Worm (Caenorhabditis elegans) whole organism, young adult: ENCODE data around the gene umps-1.
"Not testable (repeated sequence)": the region's sequence is repeated elsewhere in the genome, so short reads cannot be mapped to it uniquely, and the experiment has no call there.

ENCODE experiments used
- B0336.3 ChIP-seq: fragments of 200-800 bp; sonication (Bioruptor generic); IDR thresholded peaks from 2 replicates; pipeline ENCODE4 v1.3.6; 2022; ENCODE audit warnings: missing genetic modification characterization, missing compliant biosample characterization
- D2030.7 ChIP-seq: fragments of 200-800 bp; sonication (Bioruptor generic); IDR thresholded peaks from 2 replicates; pipeline ENCODE4 v1.3.6; 2022; ENCODE audit warnings: missing genetic modification reagents, missing genetic modification characterization, missing compliant biosample characterization
- F10E7.11 ChIP-seq: sonication (generic microtip); optimal IDR thresholded peaks from 2 replicates; lab custom pipeline; 2017; ENCODE audit warnings: mild to moderate bottlenecking, missing genetic modification characterization, moderate library complexity, missing compliant biosample characterization
- F33H1.4 ChIP-seq: fragments of 200-800 bp; sonication (Bioruptor generic); IDR thresholded peaks from 2 replicates; pipeline ENCODE4 v1.3.6; 2022; ENCODE audit warnings: missing genetic modification reagents, missing genetic modification characterization, missing compliant biosample characterization
- F39B2.1 ChIP-seq: fragments of 200-800 bp; sonication (Bioruptor generic); IDR thresholded peaks from 2 replicates; pipeline ENCODE4 v1.3.6; 2022; ENCODE audit warnings: missing genetic modification reagents, missing genetic modification characterization, missing compliant biosample characterization
- F49E8.2 ChIP-seq: sonication (generic microtip); optimal IDR thresholded peaks from 3 replicates; lab custom pipeline; 2017; ENCODE audit warnings: missing genetic modification characterization, mild to moderate bottlenecking, missing compliant biosample characterization, antibody characterized with exemption, moderate library complexity; ENCODE audit not compliant: insufficient read depth
- T07F8.4 ChIP-seq: sonication (generic microtip); optimal IDR thresholded peaks from 2 replicates; lab custom pipeline; 2016; ENCODE audit warnings: mild to moderate bottlenecking, missing genetic modification characterization, moderate library complexity, missing compliant biosample characterization
- Y56A3A.18 ChIP-seq: fragments of 200-800 bp; sonication (Bioruptor generic); IDR thresholded peaks from 2 replicates; pipeline ENCODE4 v1.3.6; 2022; ENCODE audit warnings: missing genetic modification reagents, missing genetic modification characterization, missing compliant biosample characterization
- Y67H2A.10 ChIP-seq: fragments of 200-800 bp; sonication (Bioruptor generic); conservative IDR thresholded peaks from 2 replicates; pipeline ENCODE4 v1.3.6; 2022; ENCODE audit warnings: missing genetic modification reagents, missing genetic modification characterization, missing compliant biosample characterization
- Y79H2A.3 ChIP-seq: fragments of 200-800 bp; sonication (Bioruptor generic); conservative IDR thresholded peaks from 2 replicates; pipeline ENCODE4 v1.3.6; 2022; ENCODE audit warnings: missing genetic modification reagents, missing genetic modification characterization, missing compliant biosample characterization
- Y95B8A.8 ChIP-seq: fragments of 200-800 bp; sonication (Bioruptor generic); IDR thresholded peaks from 2 replicates; pipeline ENCODE4 v1.3.6; 2022; ENCODE audit warnings: missing genetic modification reagents, missing genetic modification characterization, missing compliant biosample characterization
- aptf-2 ChIP-seq: fragments of 200-800 bp; sonication (Bioruptor generic); conservative IDR thresholded peaks from 2 replicates; pipeline ENCODE4 v1.3.6; 2022; ENCODE audit warnings: missing genetic modification reagents, missing genetic modification characterization, missing compliant biosample characterization
- bed-1 ChIP-seq: fragments of 200-800 bp; sonication (Bioruptor generic); IDR thresholded peaks from 2 replicates; pipeline ENCODE4 v1.3.6; 2022; ENCODE audit warnings: missing genetic modification reagents, missing genetic modification characterization, missing compliant biosample characterization
- bed-2 ChIP-seq: fragments of 200-800 bp; sonication (Bioruptor generic); IDR thresholded peaks from 2 replicates; pipeline ENCODE4 v1.3.6; 2022; ENCODE audit warnings: missing genetic modification reagents, missing genetic modification characterization, missing compliant biosample characterization
- ceh-100 ChIP-seq: fragments of 200-800 bp; sonication (Bioruptor generic); IDR thresholded peaks from 2 replicates; pipeline ENCODE4 v1.3.6; 2022; ENCODE audit warnings: missing genetic modification reagents, missing genetic modification characterization, missing compliant biosample characterization
- ceh-91 ChIP-seq: fragments of 200-800 bp; sonication (Bioruptor generic); IDR thresholded peaks from 2 replicates; pipeline ENCODE4 v1.3.6; 2022; ENCODE audit warnings: missing genetic modification reagents, missing genetic modification characterization, missing compliant biosample characterization
- dox-1 ChIP-seq: fragments of 200-800 bp; sonication (Bioruptor generic); IDR thresholded peaks from 2 replicates; pipeline ENCODE4 v1.3.6; 2022; ENCODE audit warnings: missing genetic modification reagents, missing genetic modification characterization, missing compliant biosample characterization
- egl-44 ChIP-seq: fragments of 200-800 bp; sonication (Bioruptor generic); IDR thresholded peaks from 2 replicates; pipeline ENCODE4 v1.3.6; 2022; ENCODE audit warnings: missing genetic modification reagents, missing genetic modification characterization, missing compliant biosample characterization
- egrh-3 ChIP-seq: fragments of 200-800 bp; sonication (Bioruptor generic); IDR thresholded peaks from 2 replicates; pipeline ENCODE4 v1.3.6; 2022; ENCODE audit warnings: missing genetic modification reagents, missing genetic modification characterization, missing compliant biosample characterization
- ekl-4 ChIP-seq: fragments of 200-800 bp; sonication (Bioruptor generic); IDR thresholded peaks from 2 replicates; pipeline ENCODE4 v1.3.6; 2022; ENCODE audit warnings: missing genetic modification reagents, missing genetic modification characterization, missing compliant biosample characterization
- hmg-1.2 ChIP-seq: fragments of 200-800 bp; sonication (Bioruptor generic); IDR thresholded peaks from 2 replicates; pipeline ENCODE4 v1.3.6; 2022; ENCODE audit warnings: missing genetic modification reagents, missing genetic modification characterization, missing compliant biosample characterization
- lin-26 ChIP-seq: fragments of 200-800 bp; sonication (Bioruptor generic); IDR thresholded peaks from 2 replicates; pipeline ENCODE4 v1.3.6; 2022; ENCODE audit warnings: missing genetic modification reagents, missing genetic modification characterization, missing compliant biosample characterization
- lin-35 ChIP-seq, 3 experiments: fragments of 150-350 bp in 2 of 3; sonication (generic microtip) in 1 of 3; optimal IDR thresholded peaks; 2 replicates each; lab custom pipeline; 2014 to 2018; ENCODE audit warnings: missing biosample characterization in 3 of 3, missing genetic modification characterization in 3 of 3, missing genetic modification reagents in 3 of 3
- lin-54 ChIP-seq: fragments of 200-800 bp; sonication (Bioruptor generic); optimal IDR thresholded peaks from 2 replicates; lab custom pipeline; 2018; ENCODE audit warnings: mild to moderate bottlenecking, missing genetic modification characterization, missing compliant biosample characterization
- lir-1 ChIP-seq: fragments of 200-800 bp; sonication (Bioruptor generic); conservative IDR thresholded peaks from 2 replicates; pipeline ENCODE4 v1.3.6; 2022; ENCODE audit warnings: missing genetic modification reagents, missing genetic modification characterization, missing compliant biosample characterization
- lsl-1 ChIP-seq: fragments of 200-800 bp; sonication (Bioruptor generic); optimal IDR thresholded peaks from 2 replicates; lab custom pipeline; 2018; ENCODE audit warnings: mild to moderate bottlenecking, missing genetic modification characterization, moderate library complexity, missing compliant biosample characterization
- madf-3 ChIP-seq: fragments of 200-800 bp; sonication (Bioruptor generic); IDR thresholded peaks from 2 replicates; pipeline ENCODE4 v1.3.6; 2022; ENCODE audit warnings: missing genetic modification reagents, missing genetic modification characterization, missing compliant biosample characterization
- madf-6 ChIP-seq: fragments of 200-800 bp; sonication (Bioruptor generic); IDR thresholded peaks from 2 replicates; pipeline ENCODE4 v1.3.6; 2022; ENCODE audit warnings: missing genetic modification reagents, missing genetic modification characterization, missing compliant biosample characterization
- madf-8 ChIP-seq: fragments of 200-800 bp; sonication (Bioruptor generic); conservative IDR thresholded peaks from 2 replicates; pipeline ENCODE4 v1.3.6; 2022; ENCODE audit warnings: missing genetic modification reagents, missing genetic modification characterization, missing compliant biosample characterization
- mcd-1 ChIP-seq: fragments of 200-800 bp; sonication (Bioruptor generic); IDR thresholded peaks from 2 replicates; pipeline ENCODE4 v1.3.6; 2022; ENCODE audit warnings: missing genetic modification reagents, missing genetic modification characterization, missing compliant biosample characterization
- nfyb-1 ChIP-seq: fragments of 200-800 bp; sonication (Bioruptor generic); IDR thresholded peaks from 2 replicates; pipeline ENCODE4 v1.3.6; 2022; ENCODE audit warnings: missing genetic modification reagents, missing genetic modification characterization, missing compliant biosample characterization
- pbrm-1 ChIP-seq: fragments of 200-800 bp; sonication (Bioruptor generic); IDR thresholded peaks from 2 replicates; pipeline ENCODE4 v1.3.6; 2022; ENCODE audit warnings: missing genetic modification reagents, missing genetic modification characterization, missing compliant biosample characterization
- rcor-1 ChIP-seq: fragments of 200-800 bp; sonication (Bioruptor generic); IDR thresholded peaks from 2 replicates; pipeline ENCODE4 v1.3.6; 2022; ENCODE audit warnings: missing genetic modification reagents, missing genetic modification characterization, missing compliant biosample characterization
- snpc-3.4 ChIP-seq: sonication (generic microtip); optimal IDR thresholded peaks from 2 replicates; lab custom pipeline; 2017; ENCODE audit warnings: missing genetic modification characterization, mild to moderate bottlenecking, missing compliant biosample characterization, antibody characterized with exemption, moderate library complexity, missing genotype, missing genetic modification reagents
- snpc-4 ChIP-seq, 5 experiments: fragments of 150-350 bp in 1 of 5; sonication (generic microtip) in 4 of 5; optimal IDR thresholded peaks; 2 replicates each; lab custom pipeline; 2014 to 2018; ENCODE audit warnings: missing genetic modification characterization in 5 of 5, missing biosample characterization in 3 of 5, antibody characterized with exemption in 2 of 5, mild to moderate bottlenecking in 2 of 5, missing compliant biosample characterization in 2 of 5, missing genotype in 2 of 5, moderate library complexity in 2 of 5, missing genetic modification reagents in 1 of 5
- sptf-2 ChIP-seq: fragments of 200-800 bp; sonication (Bioruptor generic); optimal IDR thresholded peaks from 2 replicates; lab custom pipeline; 2018; ENCODE audit warnings: mild to moderate bottlenecking, missing genetic modification characterization, missing compliant biosample characterization
- tbp1 ChIP-seq: fragments of 200-800 bp; sonication (Bioruptor generic); optimal IDR thresholded peaks from 2 replicates; lab custom pipeline; 2018; ENCODE audit warnings: mild to moderate bottlenecking, missing genetic modification characterization, missing compliant biosample characterization
- tbx-9 ChIP-seq: sonication (generic microtip); optimal IDR thresholded peaks from 2 replicates; lab custom pipeline; 2016; ENCODE audit warnings: borderline replicate concordance, missing genetic modification characterization, inconsistent platforms, missing compliant biosample characterization
- xnd-1 ChIP-seq: sonication (generic microtip); optimal IDR thresholded peaks from 2 replicates; lab custom pipeline; 2016; ENCODE audit warnings: missing genotype, missing genetic modification reagents, missing genetic modification characterization, missing compliant biosample characterization
- zfh-2 ChIP-seq: fragments of 200-800 bp; sonication (Bioruptor generic); conservative IDR thresholded peaks from 2 replicates; pipeline ENCODE4 v1.3.6; 2022; ENCODE audit warnings: missing genetic modification reagents, missing genetic modification characterization, missing compliant biosample characterization
- ztf-18 ChIP-seq: sonication (generic microtip); optimal IDR thresholded peaks from 2 replicates; lab custom pipeline; 2016; ENCODE audit warnings: missing genotype, mild to moderate bottlenecking, missing genetic modification characterization, missing compliant biosample characterization
- ztf-28 ChIP-seq: fragments of 200-800 bp; sonication (Bioruptor generic); IDR thresholded peaks from 2 replicates; pipeline ENCODE4 v1.3.6; 2022; ENCODE audit warnings: missing genetic modification reagents, missing genetic modification characterization, missing compliant biosample characterization

The umps-1 gene

ce11 chrIII:10326327-10326726, 31.1 kb downstream of the umps-1 start:
- TF ChIP-seq mcd-1 (GFP tag; lab: Robert Waterston, UW) = no peak
- TF ChIP-seq zfh-2 = peak; percentile 83
- TF ChIP-seq egrh-3 (GFP tag; lab: Robert Waterston, UW) = peak; percentile 26; the same call in 1 of the 2 replicates
- TF ChIP-seq bed-1 (GFP tag; lab: Robert Waterston, UW) = no peak
- TF ChIP-seq lin-26 = no peak
- TF ChIP-seq aptf-2 (GFP tag; lab: Robert Waterston, UW) = no peak
- TF ChIP-seq T07F8.4 (tag; lab: Kevin White, UChicago) = no peak
- no peak for TF ChIP-seq tbx-9
- no peak for TF ChIP-seq F39B2.1 (GFP tag; lab: Robert Waterston, UW)
- no peak for TF ChIP-seq sptf-2 (GFP tag; lab: Kevin White, UChicago)
- TF ChIP-seq ztf-18 = no peak
- no peak for TF ChIP-seq lir-1
- TF ChIP-seq F10E7.11 = no peak
- no peak for TF ChIP-seq ekl-4 (GFP tag; lab: Robert Waterston, UW)
- TF ChIP-seq lin-35 (GFP tag; optimal IDR thresholded peaks at IDR 0.05; lab: Kevin White, UChicago) = no peak
- 0 out of 2 replicates have a peak, but pooled peaks have one; percentile 20 for TF ChIP-seq nfyb-1 (GFP tag; lab: Robert Waterston, UW)

DNA sequence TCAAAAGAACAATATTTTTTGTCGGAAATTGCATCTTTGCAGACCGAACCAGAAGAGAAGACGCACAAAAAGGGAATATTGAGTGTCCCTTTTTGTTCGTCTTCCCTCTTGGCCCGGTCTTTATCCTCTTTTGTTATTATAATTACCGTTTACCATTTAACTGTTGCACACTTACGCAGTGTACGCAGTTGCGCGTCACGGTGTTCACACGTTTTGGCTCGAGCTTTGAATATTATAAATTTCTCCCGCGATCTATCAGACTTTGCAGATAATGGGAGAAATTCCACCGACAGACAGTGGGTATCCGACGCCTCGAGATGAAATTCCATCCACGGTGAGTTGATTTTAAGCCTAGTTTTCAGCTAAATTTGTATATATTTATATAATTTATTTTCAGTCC, 36.7 kb downstream of the umps-1 start, which contains the start of gene sas-7:
sas-7 (plus strand) TSS at position 232 of the 400 bp plus-strand sequence.
- no peak for TF ChIP-seq F33H1.4

DNA sequence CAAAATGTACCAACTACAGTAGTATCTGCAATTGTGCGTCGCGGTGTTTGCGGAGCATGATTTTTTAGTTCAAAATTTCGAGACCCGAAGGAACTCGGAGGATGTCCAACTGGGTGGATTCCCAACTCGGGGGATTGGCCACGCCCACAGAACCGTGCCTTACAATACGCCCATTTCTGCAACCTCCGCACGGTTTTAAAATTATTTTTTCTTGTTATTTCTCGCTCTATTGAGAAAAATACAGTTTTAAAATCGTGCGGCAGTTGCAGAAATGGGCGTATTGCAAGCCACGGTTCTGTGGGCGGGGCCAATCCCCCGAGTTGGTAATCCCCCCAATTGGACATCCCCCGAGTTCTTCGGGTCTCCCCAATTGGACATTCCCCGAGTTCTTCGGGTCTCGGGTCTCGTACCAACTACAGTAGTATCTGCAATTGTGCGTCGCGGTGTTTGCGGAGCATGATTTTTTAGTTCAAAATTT, 37.2 kb downstream of the umps-1 start:
- peak; percentile 88 for TF ChIP-seq madf-6
- TF ChIP-seq ceh-100 = peak; percentile 88
- TF ChIP-seq B0336.3 (GFP tag; lab: Robert Waterston, UW) = 0 out of 2 replicates have a peak, but pooled peaks have one; percentile 9
- TF ChIP-seq dox-1 (GFP tag; lab: Robert Waterston, UW) = peak; percentile 80
- TF ChIP-seq ceh-91 (GFP tag; lab: Robert Waterston, UW) = peak; percentile 75
- peak; percentile 49 for TF ChIP-seq hmg-1.2
- TF ChIP-seq Y79H2A.3 (GFP tag; lab: Robert Waterston, UW) = peak; percentile 41; the same call in 1 of the 2 replicates
- TF ChIP-seq lsl-1 (GFP tag; lab: Kevin White, UChicago) = peak; percentile 85
- peak; percentile 15 for TF ChIP-seq F49E8.2 (tag; lab: Kevin White, UChicago)
- TF ChIP-seq Y67H2A.10 (GFP tag; lab: Robert Waterston, UW) = 0 out of 2 replicates have a peak, but pooled peaks have one; percentile 31
- TF ChIP-seq egrh-3 (GFP tag; lab: Robert Waterston, UW) = peak; percentile 59
- peak; percentile 69; the same call in 1 of the 2 replicates for TF ChIP-seq Y95B8A.8 (GFP tag; lab: Robert Waterston, UW)
- TF ChIP-seq madf-8 (GFP tag; lab: Robert Waterston, UW) = peak; percentile 38
- not testable (repeated sequence) for TF ChIP-seq snpc-4 (GFP tag; optimal IDR thresholded peaks at IDR 0.05; lab: Kevin White, UChicago)
- TF ChIP-seq snpc-4 (tag; optimal IDR thresholded peaks at IDR 0.05; lab: Kevin White, UChicago) = peak in 1 of 4 experiments; percentile 15
- TF ChIP-seq ztf-18 = peak; percentile 67
- TF ChIP-seq tbp1 (GFP tag; lab: Kevin White, UChicago) = peak; percentile 6
- peak; percentile 37 for TF ChIP-seq lin-54 (GFP tag; lab: Kevin White, UChicago)
- TF ChIP-seq madf-3 = 0 out of 2 replicates have a peak, but pooled peaks have one; percentile 10
- TF ChIP-seq pbrm-1 (GFP tag; lab: Robert Waterston, UW) = peak; percentile 64; the same call in 1 of the 2 replicates
- TF ChIP-seq mcd-1 (GFP tag; lab: Robert Waterston, UW) = peak; percentile 76
- peak; percentile 95 for TF ChIP-seq D2030.7 (GFP tag; lab: Robert Waterston, UW)
- 0 out of 2 replicates have a peak, but pooled peaks have one; percentile 7 for TF ChIP-seq bed-2 (GFP tag; lab: Robert Waterston, UW)
- peak; percentile 70 for TF ChIP-seq rcor-1 (GFP tag; lab: Robert Waterston, UW)
- TF ChIP-seq xnd-1 (tag; lab: Kevin White, UChicago) = peak; percentile 44
- TF ChIP-seq ztf-28 (GFP tag; lab: Robert Waterston, UW) = peak; percentile 60; the same call in 1 of the 2 replicates
- TF ChIP-seq nfyb-1 (GFP tag; lab: Robert Waterston, UW) = peak; percentile 50; the same call in 1 of the 2 replicates
- 0 out of 2 replicates have a peak, but pooled peaks have one; percentile 12 for TF ChIP-seq egl-44 (GFP tag; lab: Robert Waterston, UW)
- peak; percentile 41 for TF ChIP-seq snpc-3.4 (tag; lab: Kevin White, UChicago)
- 0 out of 2 replicates have a peak, but pooled peaks have one; percentile 25 for TF ChIP-seq lin-26
- 0 out of 2 replicates have a peak, but pooled peaks have one; percentile 24 for TF ChIP-seq Y56A3A.18
- peak; percentile 56 for TF ChIP-seq F33H1.4
